Fruit fly (Drosophila melanogaster): ENCODE measurements around the gene sog.

The sog gene

DNA sequence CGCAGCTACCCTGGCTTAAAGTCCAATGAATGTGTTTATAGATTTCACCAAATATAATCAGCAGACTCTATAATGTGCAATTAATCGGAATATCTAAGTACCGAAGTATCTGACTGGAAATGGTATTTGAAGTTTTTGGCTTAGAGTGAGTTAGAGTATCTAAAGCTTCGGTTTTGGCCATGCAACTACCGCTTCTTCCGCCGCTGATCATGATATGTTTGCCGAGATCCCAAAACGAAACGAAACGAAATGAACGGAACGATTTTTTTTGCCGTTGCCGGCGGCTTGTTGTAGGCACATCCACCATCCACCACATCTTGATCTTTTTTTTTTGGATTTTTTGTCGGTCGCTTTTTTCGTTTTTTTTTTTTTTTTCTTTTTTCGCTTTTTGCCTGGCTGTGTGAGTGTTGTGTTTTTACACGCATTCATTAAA, 10.2 kb downstream of the sog start:
- no peak for TF ChIP-seq CG34224 (GFP tag; IDR thresholded peaks at IDR 0.05; ENCODE audit: partially characterized antibody)
- TF ChIP-seq sima (GFP tag; optimal IDR thresholded peaks at IDR 0.05) = no peak
- TF ChIP-seq CG10979 (tag; optimal IDR thresholded peaks at IDR 0.05) = peak; percentile 70
- TF ChIP-seq CG17568 (GFP tag; optimal IDR thresholded peaks at IDR 0.05) = peak; percentile 21
- TF ChIP-seq CG7987 (GFP tag; optimal IDR thresholded peaks at IDR 0.05) = peak; percentile 33
- TF ChIP-seq Adf1 (GFP tag; IDR thresholded peaks at IDR 0.05) = peak; percentile 37
- no peak for TF ChIP-seq B-H2 (GFP tag; optimal IDR thresholded peaks at IDR 0.05)
- TF ChIP-seq Hr3 (GFP tag; optimal IDR thresholded peaks at IDR 0.05) = peak; percentile 63
- TF ChIP-seq Sry-δ (GFP tag; optimal IDR thresholded peaks at IDR 0.05) = peak; percentile 33
- peak; percentile 72 for TF ChIP-seq CG13296 (GFP tag; optimal IDR thresholded peaks at IDR 0.05)
- TF ChIP-seq exex (tag; optimal IDR thresholded peaks at IDR 0.05) = peak; percentile 6
- TF ChIP-seq Ets65A (GFP tag) = peak; percentile 91
- TF ChIP-seq D19A (tag; optimal IDR thresholded peaks at IDR 0.05) = peak; percentile 92
- TF ChIP-seq sug (tag; optimal IDR thresholded peaks at IDR 0.05) = peak; percentile 58
- TF ChIP-seq CG8359 (GFP tag; optimal IDR thresholded peaks at IDR 0.05; ENCODE audit: borderline replicate concordance) = no peak
- peak; percentile 31 for TF ChIP-seq CkIIα-i1 (GFP tag; IDR thresholded peaks at IDR 0.05)
- no peak for TF ChIP-seq NC2α (GFP tag; optimal IDR thresholded peaks at IDR 0.05)
- TF ChIP-seq ems (GFP tag; optimal IDR thresholded peaks at IDR 0.05) = peak; percentile 55
- TF ChIP-seq D19B (GFP tag; optimal IDR thresholded peaks at IDR 0.05) = peak; percentile 40
- peak; percentile 42; the same call in 1 of the 2 replicates for TF ChIP-seq Gsc (GFP tag; IDR thresholded peaks at IDR 0.05)
- TF ChIP-seq CG13287 (GFP tag; IDR thresholded peaks at IDR 0.05; ENCODE audit: partially characterized antibody) = no peak
- TF ChIP-seq en (GFP tag; optimal IDR thresholded peaks at IDR 0.05) = peak; percentile 58
- TF ChIP-seq cato (GFP tag; optimal IDR thresholded peaks at IDR 0.05; ENCODE audit: borderline replicate concordance) = peak; percentile 67
- no peak for TF ChIP-seq NC2β (GFP tag; optimal IDR thresholded peaks at IDR 0.05)
- TF ChIP-seq Max (GFP tag; optimal IDR thresholded peaks at IDR 0.05) = no peak
- peak; percentile 37 for TF ChIP-seq Jarid2 (GFP tag; optimal IDR thresholded peaks at IDR 0.05)
- peak; percentile 87 for TF ChIP-seq Drgx (GFP tag; IDR thresholded peaks at IDR 0.05)
- peak; percentile 73 for TF ChIP-seq nmo (GFP tag; optimal IDR thresholded peaks at IDR 0.05)
- TF ChIP-seq odd (GFP tag; optimal IDR thresholded peaks at IDR 0.05) = peak; percentile 47
- TF ChIP-seq CG42726 (GFP tag; IDR thresholded peaks at IDR 0.05; ENCODE audit: partially characterized antibody) = no peak
- peak; percentile 18 for TF ChIP-seq chn (GFP tag; optimal IDR thresholded peaks at IDR 0.05)
- TF ChIP-seq NFAT (GFP tag; IDR thresholded peaks at IDR 0.05) = peak; percentile 84
- TF ChIP-seq lola (GFP tag; optimal IDR thresholded peaks at IDR 0.05) = peak in 1 of 3 experiments; percentile 21
- peak; percentile 51 for TF ChIP-seq CG9727 (GFP tag; optimal IDR thresholded peaks at IDR 0.05)
- TF ChIP-seq Atf-2 (GFP tag; optimal IDR thresholded peaks at IDR 0.05) = peak; percentile 42
- TF ChIP-seq CG32532 (GFP tag; IDR thresholded peaks at IDR 0.05) = peak; percentile 89
- TF ChIP-seq klu (GFP tag; IDR thresholded peaks at IDR 0.05) = peak; percentile 64
- TF ChIP-seq CG10565 (GFP tag; optimal IDR thresholded peaks at IDR 0.05) = no peak
- peak; percentile 53 for TF ChIP-seq p53 (GFP tag; optimal IDR thresholded peaks at IDR 0.05)
- TF ChIP-seq chinmo (GFP tag; IDR thresholded peaks at IDR 0.05; ENCODE audit: partially characterized antibody) = 0 out of 4 replicates have a peak, but pooled peaks have one; percentile 57
- peak; percentile 72 for TF ChIP-seq CG4820 (GFP tag; optimal IDR thresholded peaks at IDR 0.05)
- TF ChIP-seq gt (GFP tag; IDR thresholded peaks at IDR 0.05) = 0 out of 2 replicates have a peak, but pooled peaks have one; percentile 15
- peak; percentile 49 for TF ChIP-seq schlank (tag; optimal IDR thresholded peaks at IDR 0.05)
- no peak for TF ChIP-seq crp (GFP tag; optimal IDR thresholded peaks at IDR 0.05)
- peak; percentile 43; the same call in 1 of the 2 replicates for TF ChIP-seq crol (GFP tag; IDR thresholded peaks at IDR 0.05)
- TF ChIP-seq CG12942 (GFP tag; optimal IDR thresholded peaks at IDR 0.05) = peak; percentile 57
- peak; percentile 89 for TF ChIP-seq pnt (GFP tag; optimal IDR thresholded peaks at IDR 0.05)
- TF ChIP-seq CG15601 (tag; optimal IDR thresholded peaks at IDR 0.05) = peak; percentile 33
- peak; percentile 51; the same call in 1 of the 2 replicates for TF ChIP-seq CG17612 (GFP tag; IDR thresholded peaks at IDR 0.05)
- TF ChIP-seq HmgZ (tag; optimal IDR thresholded peaks at IDR 0.05) = peak; percentile 68
